Fruit fly (Drosophila melanogaster) whole organism, wandering third instar larva: Measurements from ENCODE around the gene Mgat4b.

Experiments
- Abd-B ChIP-seq: fragments of >200 bp; optimal IDR thresholded peaks from 2 replicates; lab custom pipeline; 2017; ENCODE audit warnings: missing biosample characterization, missing genetic modification characterization
- CG32264 ChIP-seq: fragments of 200-800 bp; sonication (Bioruptor generic); optimal IDR thresholded peaks from 2 replicates; lab custom pipeline; 2016; ENCODE audit warnings: missing biosample characterization, missing genetic modification characterization
- CG9705 ChIP-seq: fragments of 200-800 bp; sonication (Bioruptor generic); optimal IDR thresholded peaks from 2 replicates; lab custom pipeline; 2018; ENCODE audit warnings: missing biosample characterization, mild to moderate bottlenecking, missing genetic modification characterization
- CrebA ChIP-seq: fragments of 200-800 bp; sonication (Bioruptor generic); optimal IDR thresholded peaks from 2 replicates; lab custom pipeline; 2016; ENCODE audit warnings: missing biosample characterization, mild to moderate bottlenecking, missing genetic modification characterization, borderline replicate concordance
- Dfd ChIP-seq: fragments of >200 bp; optimal IDR thresholded peaks from 2 replicates; lab custom pipeline; 2017; ENCODE audit warnings: missing biosample characterization, missing genetic modification characterization
- Dif ChIP-seq: fragments of 200-275, 200-300 bp; sonication (Bioruptor generic); optimal IDR thresholded peaks from 2 replicates; lab custom pipeline; 2018; ENCODE audit warnings: missing biosample characterization, missing genetic modification characterization; ENCODE audit not compliant: partially characterized antibody
- GATAd ChIP-seq: sonication (Bioruptor generic); optimal IDR thresholded peaks from 2 replicates; lab custom pipeline; 2016; ENCODE audit warnings: missing biosample characterization, missing genetic modification characterization
- HLH106 ChIP-seq: fragments of 200-800 bp; optimal IDR thresholded peaks from 3 replicates; lab custom pipeline; 2019; ENCODE audit warnings: missing biosample characterization, mild to moderate bottlenecking, missing genetic modification characterization, moderate library complexity
- Hnf4 ChIP-seq: fragments of 200-800 bp; sonication (Bioruptor generic); optimal IDR thresholded peaks from 2 replicates; lab custom pipeline; 2016; ENCODE audit warnings: missing biosample characterization, mild to moderate bottlenecking, missing genetic modification characterization
- Hr78 ChIP-seq: fragments of >200 bp; optimal IDR thresholded peaks from 2 replicates; lab custom pipeline; 2017; ENCODE audit warnings: missing biosample characterization, missing genetic modification characterization
- Hr83 ChIP-seq: fragments of 200-300 bp; sonication (Bioruptor generic); optimal IDR thresholded peaks from 2 replicates; lab custom pipeline; 2016; ENCODE audit warnings: missing biosample characterization, mild to moderate bottlenecking, missing genetic modification characterization, moderate library complexity; ENCODE audit not compliant: poor library complexity, severe bottlenecking
- Jra ChIP-seq: sonication (Bioruptor generic); optimal IDR thresholded peaks from 2 replicates; lab custom pipeline; 2016; ENCODE audit warnings: missing biosample characterization, missing genetic modification characterization
- Mio ChIP-seq: sonication (Bioruptor generic); optimal IDR thresholded peaks from 2 replicates; lab custom pipeline; 2016; ENCODE audit warnings: missing biosample characterization, missing genetic modification characterization
- Myc ChIP-seq: fragments of >200 bp; optimal IDR thresholded peaks from 2 replicates; lab custom pipeline; 2017
- N ChIP-seq: fragments of >200 bp; optimal IDR thresholded peaks from 2 replicates; lab custom pipeline; 2018; ENCODE audit warnings: missing biosample characterization, missing external identifiers, missing genetic modification characterization
- OdsH ChIP-seq: fragments of 200-800 bp; sonication (Bioruptor generic); optimal IDR thresholded peaks from 2 replicates; lab custom pipeline; 2016; ENCODE audit warnings: missing biosample characterization, mild to moderate bottlenecking, missing genetic modification characterization
- Rel ChIP-seq, 2 experiments: fragments of 200-800 bp; sonication (Bioruptor generic) in 1 of 2; optimal IDR thresholded peaks; 2 replicates in 1 of 2; 3 replicates in 1 of 2; lab custom pipeline; 2016 to 2019; ENCODE audit warnings: mild to moderate bottlenecking in 2 of 2, missing biosample characterization in 2 of 2, missing genetic modification characterization in 2 of 2, moderate library complexity in 1 of 2
- Sp1 ChIP-seq: fragments of 200-800 bp; sonication (Bioruptor generic); optimal IDR thresholded peaks from 3 replicates; lab custom pipeline; 2019; ENCODE audit warnings: missing biosample characterization, mild to moderate bottlenecking, missing genetic modification characterization, moderate library complexity
- Vsx2 ChIP-seq: fragments of 200-300, 225-300 bp; sonication (Bioruptor generic); optimal IDR thresholded peaks from 2 replicates; lab custom pipeline; 2018; ENCODE audit warnings: missing biosample characterization, missing genetic modification characterization; ENCODE audit not compliant: partially characterized antibody
- br ChIP-seq: fragments of 200-800 bp; sonication (Bioruptor generic); optimal IDR thresholded peaks from 2 replicates; lab custom pipeline; 2016; ENCODE audit warnings: missing biosample characterization, missing genetic modification characterization
- brk ChIP-seq: fragments of 200-800 bp; sonication (Bioruptor generic); optimal IDR thresholded peaks from 2 replicates; lab custom pipeline; 2016; ENCODE audit warnings: missing biosample characterization, mild to moderate bottlenecking, missing genetic modification characterization
- dl ChIP-seq, 2 experiments: fragments of 175-275, 200-275 bp in 1 of 2; fragments of 200-275 bp in 1 of 2; sonication (Bioruptor generic); optimal IDR thresholded peaks; lab custom pipeline; 2018; ENCODE audit warnings: mild to moderate bottlenecking in 2 of 2, missing biosample characterization in 2 of 2, missing genetic modification characterization in 2 of 2, moderate library complexity in 2 of 2; ENCODE audit not compliant: partially characterized antibody in 2 of 2, insufficient read depth in 1 of 2
- dmrt93B ChIP-seq: fragments of 200-800 bp; sonication (Bioruptor generic); optimal IDR thresholded peaks from 2 replicates; lab custom pipeline; 2018; ENCODE audit warnings: missing biosample characterization, mild to moderate bottlenecking, missing genetic modification characterization
- dsf ChIP-seq: sonication (Bioruptor generic); optimal IDR thresholded peaks from 2 replicates; lab custom pipeline; 2016; ENCODE audit warnings: missing biosample characterization, missing genetic modification characterization, borderline replicate concordance
- ey ChIP-seq: fragments of 200-800 bp; sonication (Bioruptor generic); optimal IDR thresholded peaks from 2 replicates; lab custom pipeline; 2016; ENCODE audit warnings: missing biosample characterization, missing genetic modification characterization
- foxo ChIP-seq, 2 experiments: fragments of 200-800 bp; sonication (Bioruptor generic); optimal IDR thresholded peaks; 2 replicates in 1 of 2; 3 replicates in 1 of 2; lab custom pipeline; 2016 to 2017; ENCODE audit warnings: missing biosample characterization in 2 of 2, missing genetic modification characterization in 2 of 2
- fru ChIP-seq: fragments of 200-800 bp; sonication (Bioruptor generic); optimal IDR thresholded peaks from 3 replicates; lab custom pipeline; 2016; ENCODE audit warnings: missing biosample characterization, mild to moderate bottlenecking, missing genetic modification characterization
- h ChIP-seq: fragments of 200-800 bp; sonication (Bioruptor generic); optimal IDR thresholded peaks from 3 replicates; lab custom pipeline; 2016; ENCODE audit warnings: missing biosample characterization, mild to moderate bottlenecking, missing genetic modification characterization
- jim ChIP-seq: fragments of 175-275, 200-325 bp; sonication (Bioruptor generic); optimal IDR thresholded peaks from 2 replicates; lab custom pipeline; 2016; ENCODE audit warnings: missing biosample characterization, mild to moderate bottlenecking, missing genetic modification characterization
- lola ChIP-seq: fragments of >200 bp; optimal IDR thresholded peaks from 2 replicates; lab custom pipeline; 2017; ENCODE audit warnings: missing biosample characterization, missing genetic modification characterization
- pan ChIP-seq: fragments of >200 bp; optimal IDR thresholded peaks from 2 replicates; lab custom pipeline; 2017
- psq ChIP-seq: fragments of 200-800 bp; sonication (Bioruptor generic); optimal IDR thresholded peaks from 3 replicates; lab custom pipeline; 2017; ENCODE audit warnings: missing biosample characterization, mild to moderate bottlenecking, missing genetic modification characterization, moderate library complexity
- rgr ChIP-seq: fragments of 200-800 bp; sonication (Bioruptor generic); optimal IDR thresholded peaks from 3 replicates; lab custom pipeline; 2016; ENCODE audit warnings: missing biosample characterization, mild to moderate bottlenecking, missing genetic modification characterization
- sage ChIP-seq: fragments of 200-800 bp; sonication (Bioruptor generic); optimal IDR thresholded peaks from 2 replicates; lab custom pipeline; 2016; ENCODE audit warnings: missing biosample characterization, mild to moderate bottlenecking, missing genetic modification characterization
- sv ChIP-seq: fragments of 200-800 bp; sonication (Bioruptor generic); optimal IDR thresholded peaks from 3 replicates; lab custom pipeline; 2016; ENCODE audit warnings: missing biosample characterization, missing genetic modification characterization
- tai ChIP-seq: sonication (Bioruptor generic); optimal IDR thresholded peaks from 2 replicates; lab custom pipeline; 2016; ENCODE audit warnings: missing biosample characterization, missing genetic modification characterization
- usp ChIP-seq: fragments of >200 bp; optimal IDR thresholded peaks from 2 replicates; lab custom pipeline; 2017; ENCODE audit warnings: missing biosample characterization, missing genetic modification characterization
- woc ChIP-seq: sonication (Bioruptor generic); optimal IDR thresholded peaks from 2 replicates; lab custom pipeline; 2016; ENCODE audit warnings: missing biosample characterization, mild to moderate bottlenecking, missing genetic modification characterization

Mgat4b gene

dm6 chr3L:14759984-14760626 lies 9.0 kb downstream of the Mgat4b start (continued):
- TF ChIP-seq sage (GFP tag; lab: Kevin White, UChicago): peak; percentile 13
- TF ChIP-seq Myc (lab: Kevin White, UChicago): no peak
- no peak for TF ChIP-seq psq (GFP tag; lab: Kevin White, UChicago)
- TF ChIP-seq, all 38 proteins: peak for 15

dm6 chr3L:14759097-14759795 lies 9.8 kb downstream of the Mgat4b start:
- TF ChIP-seq h: peak; percentile 99
- peak; percentile 99 for TF ChIP-seq dmrt93B (GFP tag; lab: Kevin White, UChicago)
- peak; percentile 95 for TF ChIP-seq CG32264 (GFP tag; lab: Kevin White, UChicago)
- TF ChIP-seq Dfd (GFP tag; lab: Kevin White, UChicago): peak; percentile 98
- TF ChIP-seq Sp1 (GFP tag; lab: Kevin White, UChicago): peak; percentile 99
- TF ChIP-seq Vsx2 (GFP tag; lab: Kevin White, UChicago): no peak
- peak; percentile 95 for TF ChIP-seq brk (GFP tag; lab: Kevin White, UChicago)
- TF ChIP-seq OdsH (GFP tag; lab: Kevin White, UChicago): peak; percentile 99
- TF ChIP-seq HLH106 (tag; lab: Kevin White, UChicago): peak; percentile 100
- TF ChIP-seq ey (GFP tag; lab: Kevin White, UChicago): peak; percentile 99
- peak; percentile 99 for TF ChIP-seq rgr (GFP tag; lab: Kevin White, UChicago)
- peak; percentile 99 for TF ChIP-seq br (GFP tag; lab: Kevin White, UChicago)
- TF ChIP-seq Jra (GFP tag; lab: Kevin White, UChicago): peak; percentile 97
- peak; percentile 99 for TF ChIP-seq psq (GFP tag; lab: Kevin White, UChicago)
- TF ChIP-seq dsf: peak; percentile 93
- TF ChIP-seq Rel (GFP tag; optimal IDR thresholded peaks at IDR 0.05; lab: Kevin White, UChicago): peak; percentile 95
- TF ChIP-seq Rel (tag; optimal IDR thresholded peaks at IDR 0.05; lab: Kevin White, UChicago): peak; percentile 96
- TF ChIP-seq sage (GFP tag; lab: Kevin White, UChicago): peak; percentile 99
- TF ChIP-seq CrebA (GFP tag; lab: Kevin White, UChicago): peak; percentile 95
- TF ChIP-seq woc (GFP tag; lab: Kevin White, UChicago): peak; percentile 99
- no peak for TF ChIP-seq pan (lab: Kevin White, UChicago)
- TF ChIP-seq Dif: peak; percentile 32
- peak; percentile 99 for TF ChIP-seq fru
- TF ChIP-seq Hr83: no peak
- TF ChIP-seq jim: peak; percentile 73
- TF ChIP-seq tai (GFP tag; lab: Kevin White, UChicago): peak; percentile 98
- TF ChIP-seq foxo (GFP tag; optimal IDR thresholded peaks at IDR 0.05; lab: Kevin White, UChicago): peak; percentile 90 to 100
- no peak for TF ChIP-seq Hr78
- TF ChIP-seq N (GFP tag; lab: Kevin White, UChicago): no peak
- TF ChIP-seq Mio (GFP tag; lab: Kevin White, UChicago): peak; percentile 92
- peak; percentile 22 for TF ChIP-seq usp (GFP tag; lab: Kevin White, UChicago)
- no peak for TF ChIP-seq lola (GFP tag; lab: Kevin White, UChicago)
- TF ChIP-seq CG9705: peak; percentile 99
- peak; percentile 97 for TF ChIP-seq Hnf4 (GFP tag; lab: Kevin White, UChicago)
- peak; percentile 91 for TF ChIP-seq GATAd
- peak; percentile 52 for TF ChIP-seq dl (GFP tag; optimal IDR thresholded peaks at IDR 0.05; lab: Kevin White, UChicago; ENCODE audit: insufficient read depth in 1 of 2, partially characterized antibody in 2 of 2)
- TF ChIP-seq Myc (lab: Kevin White, UChicago): no peak
- TF ChIP-seq sv: peak; percentile 99
- TF ChIP-seq Abd-B (GFP tag; lab: Kevin White, UChicago): no peak
